Worm (Caenorhabditis elegans): ENCODE results near the gene srlf-31.

Gene srlf-31

ce11 chrIV:11961485-11962255 lies 38.7 kb upstream of the srlf-31 start, which contains the start of gene ZK829.7 (continued):
- TF ChIP-seq zag-1 (tag; optimal IDR thresholded peaks at IDR 0.05): no peak
- TF ChIP-seq dmd-4 (tag; optimal IDR thresholded peaks at IDR 0.05): no peak
- TF ChIP-seq nhr-11 (tag; optimal IDR thresholded peaks at IDR 0.05): no peak
- TF ChIP-seq ztf-1 (GFP tag; conservative IDR thresholded peaks at IDR 0.05): no peak
- TF ChIP-seq ama-1 (optimal IDR thresholded peaks at IDR 0.05): no peak
- peak; percentile 85 for TF ChIP-seq crh-2 (tag; optimal IDR thresholded peaks at IDR 0.05)
- TF ChIP-seq ztf-4 (tag; optimal IDR thresholded peaks at IDR 0.05): no peak
- TF ChIP-seq sem-4 (tag; optimal IDR thresholded peaks at IDR 0.05): peak; percentile 60
- no peak for TF ChIP-seq elt-1 (tag; optimal IDR thresholded peaks at IDR 0.05)
- peak; percentile 48 for TF ChIP-seq ZK546.5 (tag; optimal IDR thresholded peaks at IDR 0.05)
- TF ChIP-seq fos-1 (tag; optimal IDR thresholded peaks at IDR 0.05): peak; percentile 15
- peak; percentile 20 for TF ChIP-seq nhr-77 (tag; optimal IDR thresholded peaks at IDR 0.05)
- no peak for TF ChIP-seq ztf-11 (tag; optimal IDR thresholded peaks at IDR 0.05)

ce11 chrIV:11959573-11959972 lies 36.6 kb upstream of the srlf-31 start, which contains the start of gene tgt-1:
Gene tgt-1, minus strand, starts transcription at chrIV:11959804.
- TF ChIP-seq nhr-25 (tag; optimal IDR thresholded peaks at IDR 0.05) (peak; percentile 9), sma-3 (GFP tag; optimal IDR thresholded peaks at IDR 0.05) (no peak), C34F6.9 (tag; optimal IDR thresholded peaks at IDR 0.05) (no peak), unc-39 (tag; optimal IDR thresholded peaks at IDR 0.05) (no peak), lin-13 (GFP tag; optimal IDR thresholded peaks at IDR 0.05) (no peak), nhr-129 (tag; optimal IDR thresholded peaks at IDR 0.05) (no peak), sem-4 (tag; optimal IDR thresholded peaks at IDR 0.05) (no peak), blmp-1 (tag; optimal IDR thresholded peaks at IDR 0.05; ENCODE audit: insufficient read depth) (no peak)

- TF ChIP-seq ama-1 (optimal IDR thresholded peaks at IDR 0.05): no peak
- TF ChIP-seq C34F6.9 (tag; optimal IDR thresholded peaks at IDR 0.05): peak; percentile 24
- peak; percentile 45 for TF ChIP-seq sma-9 (GFP tag; optimal IDR thresholded peaks at IDR 0.05)
- no peak for TF ChIP-seq sma-9 (tag; optimal IDR thresholded peaks at IDR 0.05)
- peak; percentile 17 for TF ChIP-seq nhr-6 (tag; optimal IDR thresholded peaks at IDR 0.05)
- TF ChIP-seq nhr-129 (tag; optimal IDR thresholded peaks at IDR 0.05): peak; percentile 69
- peak; percentile 30 for TF ChIP-seq crh-2 (tag; optimal IDR thresholded peaks at IDR 0.05)
- TF ChIP-seq sem-4 (tag; optimal IDR thresholded peaks at IDR 0.05): no peak
- TF ChIP-seq lsy-2 (tag; optimal IDR thresholded peaks at IDR 0.05): no peak
- peak in 1 of 2 experiments; percentile 57 for TF ChIP-seq mdl-1 (tag; optimal IDR thresholded peaks at IDR 0.05)
- TF ChIP-seq F13H6.1 (tag; optimal IDR thresholded peaks at IDR 0.05): peak; percentile 45
- no peak for TF ChIP-seq ztf-1 (GFP tag; conservative IDR thresholded peaks at IDR 0.05)
- TF ChIP-seq unc-62 (GFP tag; optimal IDR thresholded peaks at IDR 0.05): no peak
Measured at ce11 chrIV:11957074-11957473, 34.1 kb upstream of the srlf-31 start.

ce11 chrIV:11956387-11956786 lies 33.4 kb upstream of the srlf-31 start:
- TF ChIP-seq ama-1 (optimal IDR thresholded peaks at IDR 0.05): peak; percentile 37
- TF ChIP-seq nhr-25 (tag; optimal IDR thresholded peaks at IDR 0.05): peak; percentile 98
- peak; percentile 97 for TF ChIP-seq nhr-21 (tag; optimal IDR thresholded peaks at IDR 0.05)
- TF ChIP-seq ZK546.5 (tag; optimal IDR thresholded peaks at IDR 0.05): no peak
- TF ChIP-seq unc-55 (GFP tag; optimal IDR thresholded peaks at IDR 0.05): no peak
- no peak for TF ChIP-seq lin-11 (tag; optimal IDR thresholded peaks at IDR 0.05)
- no peak for TF ChIP-seq ztf-11 (tag; optimal IDR thresholded peaks at IDR 0.05)
- no peak for TF ChIP-seq peb-1 (tag; optimal IDR thresholded peaks at IDR 0.05)
- no peak for TF ChIP-seq elt-3 (tag; optimal IDR thresholded peaks at IDR 0.05)
- peak; percentile 96 for TF ChIP-seq F13H6.1 (tag; optimal IDR thresholded peaks at IDR 0.05)
- peak in 1 of 2 experiments; percentile 82 for TF ChIP-seq lsy-2 (tag; optimal IDR thresholded peaks at IDR 0.05)
- no peak for TF ChIP-seq zag-1 (tag; optimal IDR thresholded peaks at IDR 0.05)
- TF ChIP-seq ceh-16 (tag; optimal IDR thresholded peaks at IDR 0.05): no peak
- peak; percentile 67 for TF ChIP-seq Y55F3AM.14 (GFP tag; optimal IDR thresholded peaks at IDR 0.05)
- TF ChIP-seq nhr-10 (tag; optimal IDR thresholded peaks at IDR 0.05): no peak
- TF ChIP-seq unc-62 (GFP tag; optimal IDR thresholded peaks at IDR 0.05): no peak
- TF ChIP-seq C34F6.9 (tag; optimal IDR thresholded peaks at IDR 0.05): peak; percentile 86
- no peak for TF ChIP-seq lin-39 (tag; optimal IDR thresholded peaks at IDR 0.05)
- peak; percentile 94 for TF ChIP-seq crh-2 (tag; optimal IDR thresholded peaks at IDR 0.05)
- peak; percentile 86 for TF ChIP-seq fos-1 (tag; optimal IDR thresholded peaks at IDR 0.05)
- TF ChIP-seq sma-9 (GFP tag; optimal IDR thresholded peaks at IDR 0.05): peak; percentile 100
- peak; percentile 17 for TF ChIP-seq sma-9 (tag; optimal IDR thresholded peaks at IDR 0.05)
- peak; percentile 97 for TF ChIP-seq nhr-129 (tag; optimal IDR thresholded peaks at IDR 0.05)
- TF ChIP-seq aly-2 (tag; optimal IDR thresholded peaks at IDR 0.05): no peak
- no peak for TF ChIP-seq nhr-23 (tag; optimal IDR thresholded peaks at IDR 0.05)
- TF ChIP-seq blmp-1 (tag; optimal IDR thresholded peaks at IDR 0.05; ENCODE audit: insufficient read depth): peak; percentile 81
- TF ChIP-seq sem-4 (tag; optimal IDR thresholded peaks at IDR 0.05): peak; percentile 92
- peak; percentile 59 for TF ChIP-seq nhr-77 (tag; optimal IDR thresholded peaks at IDR 0.05)
- TF ChIP-seq nhr-6 (tag; optimal IDR thresholded peaks at IDR 0.05): peak; percentile 85
- peak; percentile 24 for TF ChIP-seq snpc-4 (tag; optimal IDR thresholded peaks at IDR 0.05)
- no peak for TF ChIP-seq nhr-237 (tag; optimal IDR thresholded peaks at IDR 0.05)
- no peak for TF ChIP-seq mbf-1 (tag; optimal IDR thresholded peaks at IDR 0.05)
- TF ChIP-seq ceh-82 (tag; optimal IDR thresholded peaks at IDR 0.05): no peak
- TF ChIP-seq mab-5 (tag; optimal IDR thresholded peaks at IDR 0.05): peak; percentile 74
- TF ChIP-seq egl-27 (tag; optimal IDR thresholded peaks at IDR 0.05): peak; percentile 78

All from whole organism, L2 larva.